Worm (Caenorhabditis elegans) whole organism, late embryonic: ENCODE results near the gene arp-6.
A peak's percentile ranks its signal among the peaks of the same experiment; 100 is the strongest.

Source experiments
- C08G9.2 ChIP-seq: sonication (generic microtip); optimal IDR thresholded peaks from 2 replicates; lab custom pipeline; 2016; ENCODE audit warnings: mild to moderate bottlenecking, missing genetic modification characterization, moderate library complexity, missing compliant biosample characterization
- C38D4.7 ChIP-seq: fragments of 200-800 bp; sonication (Bioruptor generic); optimal IDR thresholded peaks from 2 replicates; lab custom pipeline; 2018; ENCODE audit warnings: mild to moderate bottlenecking, missing genetic modification characterization, moderate library complexity, missing compliant biosample characterization
- F13H6.1 ChIP-seq: sonication (generic microtip); optimal IDR thresholded peaks from 2 replicates; lab custom pipeline; 2016; ENCODE audit warnings: missing genetic modification characterization, missing compliant biosample characterization
- T23F11.4 ChIP-seq: fragments of 200-800 bp; sonication (Bioruptor generic); optimal IDR thresholded peaks from 2 replicates; lab custom pipeline; 2018; ENCODE audit warnings: mild to moderate bottlenecking, missing genetic modification characterization, missing compliant biosample characterization
- Y22D7AL.16 ChIP-seq: sonication (generic microtip); optimal IDR thresholded peaks from 2 replicates; lab custom pipeline; 2016; ENCODE audit warnings: missing genetic modification characterization, missing compliant biosample characterization
- ahr-1 ChIP-seq: sonication (generic microtip); optimal IDR thresholded peaks from 2 replicates; lab custom pipeline; 2016; ENCODE audit warnings: missing genetic modification characterization, missing compliant biosample characterization
- ceh-14 ChIP-seq: sonication (generic microtip); optimal IDR thresholded peaks from 2 replicates; lab custom pipeline; 2016; ENCODE audit warnings: missing genotype, missing genetic modification characterization, missing compliant biosample characterization
- ceh-18 ChIP-seq: sonication (generic microtip); optimal IDR thresholded peaks from 2 replicates; lab custom pipeline; 2016; ENCODE audit warnings: missing genetic modification characterization, missing compliant biosample characterization
- ceh-22 ChIP-seq: sonication (generic microtip); optimal IDR thresholded peaks from 2 replicates; lab custom pipeline; 2017; ENCODE audit warnings: missing biosample characterization, missing genetic modification characterization
- ceh-24 ChIP-seq: sonication (generic microtip); optimal IDR thresholded peaks from 2 replicates; lab custom pipeline; 2016; ENCODE audit warnings: mild to moderate bottlenecking, missing genetic modification characterization, missing compliant biosample characterization
- ceh-31 ChIP-seq: sonication (generic microtip); optimal IDR thresholded peaks from 2 replicates; lab custom pipeline; 2016; ENCODE audit warnings: missing genetic modification characterization, missing compliant biosample characterization
- ceh-45 ChIP-seq: fragments of 200-800 bp; sonication (Bioruptor generic); IDR thresholded peaks from 2 replicates; pipeline ENCODE4 v1.3.6; 2022; ENCODE audit warnings: missing genetic modification reagents, missing genetic modification characterization, missing compliant biosample characterization
- ceh-48 ChIP-seq: sonication (generic microtip); optimal IDR thresholded peaks from 2 replicates; lab custom pipeline; 2016; ENCODE audit warnings: missing genetic modification characterization, inconsistent platforms, missing compliant biosample characterization
- che-1 ChIP-seq: sonication (generic microtip); optimal IDR thresholded peaks from 2 replicates; lab custom pipeline; 2016; ENCODE audit warnings: mild to moderate bottlenecking, missing genetic modification characterization, missing compliant biosample characterization
- dmd-4 ChIP-seq: sonication (generic microtip); optimal IDR thresholded peaks from 2 replicates; lab custom pipeline; 2016; ENCODE audit warnings: borderline replicate concordance, missing genetic modification characterization, missing compliant biosample characterization
- elt-2 ChIP-seq: sonication (generic microtip); optimal IDR thresholded peaks from 2 replicates; lab custom pipeline; 2016; ENCODE audit warnings: missing genetic modification reagents, missing genetic modification characterization, missing compliant biosample characterization
- fax-1 ChIP-seq: sonication (generic microtip); optimal IDR thresholded peaks from 2 replicates; lab custom pipeline; 2016; ENCODE audit warnings: missing genotype, missing genetic modification characterization, missing compliant biosample characterization
- fkh-6 ChIP-seq: sonication (generic microtip); optimal IDR thresholded peaks from 2 replicates; lab custom pipeline; 2016; ENCODE audit warnings: missing genetic modification characterization, missing compliant biosample characterization
- gmeb-2 ChIP-seq: sonication (generic microtip); optimal IDR thresholded peaks from 2 replicates; lab custom pipeline; 2016; ENCODE audit warnings: missing genetic modification characterization, inconsistent platforms, missing compliant biosample characterization
- hlh-15 ChIP-seq: sonication (generic microtip); optimal IDR thresholded peaks from 2 replicates; lab custom pipeline; 2016; ENCODE audit warnings: missing genetic modification characterization, missing compliant biosample characterization
- hlh-30 ChIP-seq: sonication (generic microtip); optimal IDR thresholded peaks from 2 replicates; lab custom pipeline; 2017; ENCODE audit warnings: antibody characterized with exemption, missing genetic modification characterization, missing compliant biosample characterization; ENCODE audit not compliant: insufficient read depth
- hlh-6 ChIP-seq: sonication (generic microtip); optimal IDR thresholded peaks from 2 replicates; lab custom pipeline; 2016; ENCODE audit warnings: missing genotype, missing genetic modification characterization, missing compliant biosample characterization
- hlh-8 ChIP-seq: sonication (generic microtip); optimal IDR thresholded peaks from 2 replicates; lab custom pipeline; 2016; ENCODE audit warnings: missing genotype, missing genetic modification characterization, missing compliant biosample characterization
- lim-6 ChIP-seq: sonication (generic microtip); optimal IDR thresholded peaks from 2 replicates; lab custom pipeline; 2016; ENCODE audit warnings: missing genetic modification characterization, missing compliant biosample characterization
- lin-11 ChIP-seq: fragments of 200-800 bp; sonication (Bioruptor generic); optimal IDR thresholded peaks from 2 replicates; lab custom pipeline; 2018; ENCODE audit warnings: mild to moderate bottlenecking, missing genetic modification characterization, missing compliant biosample characterization
- madf-2 ChIP-seq: sonication (generic microtip); optimal IDR thresholded peaks from 2 replicates; lab custom pipeline; 2017; ENCODE audit warnings: missing genetic modification characterization, missing compliant biosample characterization
- mec-3 ChIP-seq: sonication (generic microtip); optimal IDR thresholded peaks from 2 replicates; lab custom pipeline; 2016; ENCODE audit warnings: borderline replicate concordance, missing genetic modification characterization, missing compliant biosample characterization
- nfya-1 ChIP-seq: sonication (generic microtip); optimal IDR thresholded peaks from 2 replicates; lab custom pipeline; 2017; ENCODE audit warnings: missing genetic modification characterization, mild to moderate bottlenecking, missing compliant biosample characterization, antibody characterized with exemption, moderate library complexity
- nhr-11 ChIP-seq: fragments of 150-350 bp; optimal IDR thresholded peaks from 2 replicates; lab custom pipeline; 2014; ENCODE audit warnings: missing biosample characterization, missing genetic modification characterization
- nhr-232 ChIP-seq: sonication (generic microtip); optimal IDR thresholded peaks from 2 replicates; lab custom pipeline; 2016; ENCODE audit warnings: missing genetic modification characterization, missing compliant biosample characterization
- pat-9 ChIP-seq: fragments of 200-800 bp; sonication (Bioruptor generic); optimal IDR thresholded peaks from 2 replicates; lab custom pipeline; 2018; ENCODE audit warnings: mild to moderate bottlenecking, missing genetic modification characterization, moderate library complexity, missing compliant biosample characterization
- pax-1 ChIP-seq: fragments of 150-350 bp; optimal IDR thresholded peaks from 2 replicates; lab custom pipeline; 2014; ENCODE audit warnings: missing biosample characterization, missing genetic modification characterization
- pha-2 ChIP-seq: sonication (generic microtip); optimal IDR thresholded peaks from 2 replicates; lab custom pipeline; 2017; ENCODE audit warnings: mild to moderate bottlenecking, missing genetic modification characterization, missing compliant biosample characterization
- pha-4 ChIP-seq: fragments of 150-350 bp; optimal IDR thresholded peaks from 2 replicates; lab custom pipeline; 2018; ENCODE audit warnings: missing biosample characterization, missing genetic modification reagents, missing genetic modification characterization
- pros-1 ChIP-seq: fragments of 150-350 bp; optimal IDR thresholded peaks from 2 replicates; lab custom pipeline; 2014; ENCODE audit warnings: missing biosample characterization, missing genetic modification reagents, missing genetic modification characterization
- ref-2 ChIP-seq: sonication (generic microtip); optimal IDR thresholded peaks from 2 replicates; lab custom pipeline; 2016; ENCODE audit warnings: missing genetic modification characterization, missing compliant biosample characterization
- rnt-1 ChIP-seq: sonication (generic microtip); optimal IDR thresholded peaks from 2 replicates; lab custom pipeline; 2016; ENCODE audit warnings: missing genetic modification characterization, missing compliant biosample characterization
- sox-2 ChIP-seq: fragments of 200-800 bp; sonication (Bioruptor generic); IDR thresholded peaks from 2 replicates; pipeline ENCODE4 v1.3.6; 2022; ENCODE audit warnings: missing genetic modification reagents, missing genetic modification characterization, missing compliant biosample characterization
- tbx-2 ChIP-seq: sonication (generic microtip); optimal IDR thresholded peaks from 2 replicates; lab custom pipeline; 2016; ENCODE audit warnings: missing genetic modification characterization, missing compliant biosample characterization
- tbx-7 ChIP-seq: sonication (generic microtip); optimal IDR thresholded peaks from 2 replicates; lab custom pipeline; 2016; ENCODE audit warnings: missing genotype, missing genetic modification characterization, missing compliant biosample characterization
- unc-3 ChIP-seq, 2 experiments: fragments of 200-800 bp in 1 of 2; sonication (Bioruptor generic) in 1 of 2; sonication (generic microtip) in 1 of 2; conservative IDR thresholded peaks in 1 of 2; optimal IDR thresholded peaks in 1 of 2; 2 replicates each; pipeline versions ENCODE4 v1.3.6 to Lab custom; 2016 to 2022; ENCODE audit warnings: missing compliant biosample characterization in 2 of 2, missing genetic modification characterization in 2 of 2, missing genetic modification reagents in 1 of 2
- unc-42 ChIP-seq: sonication (generic microtip); optimal IDR thresholded peaks from 2 replicates; lab custom pipeline; 2016; ENCODE audit warnings: missing genotype, missing genetic modification characterization, missing compliant biosample characterization
- unc-55 ChIP-seq: sonication (generic microtip); optimal IDR thresholded peaks from 2 replicates; lab custom pipeline; 2017; ENCODE audit warnings: missing biosample characterization, missing genetic modification reagents, missing genetic modification characterization
- zip-5 ChIP-seq: sonication (generic microtip); optimal IDR thresholded peaks from 2 replicates; lab custom pipeline; 2016; ENCODE audit warnings: missing genetic modification characterization, missing compliant biosample characterization
- ztf-16 ChIP-seq: sonication (generic microtip); optimal IDR thresholded peaks from 2 replicates; lab custom pipeline; 2017; ENCODE audit warnings: missing genetic modification characterization, missing compliant biosample characterization

arp-6 gene

ce11 chrII:8071012-8071625 lies 34.0 kb upstream of the arp-6 start:
- TF ChIP-seq elt-2 (peak; percentile 29), nhr-232 (tag; lab: Kevin White, UChicago) (no peak), C38D4.7 (GFP tag; lab: Kevin White, UChicago) (no peak), tbx-2 (tag; lab: Kevin White, UChicago) (no peak), fax-1 (no peak), madf-2 (no peak)

DNA sequence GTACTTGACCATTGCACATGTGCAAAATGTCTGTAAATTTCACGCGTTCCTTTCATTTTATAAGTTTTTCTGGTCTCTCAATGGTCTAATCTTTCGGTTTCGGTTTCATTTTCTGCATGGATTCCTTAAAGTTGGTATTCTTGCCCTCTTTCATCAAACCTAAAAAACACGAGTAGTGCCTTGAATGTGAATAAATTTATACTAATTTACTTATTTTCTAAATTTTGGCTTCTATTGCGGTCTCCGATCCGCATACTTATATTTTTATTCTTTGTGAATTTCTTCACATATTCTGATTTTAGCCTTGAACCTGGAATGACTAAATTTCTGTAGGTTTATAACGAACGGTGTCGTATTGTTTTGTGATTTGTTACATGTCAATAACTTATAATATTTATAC lies 28.8 kb upstream of the arp-6 start, which contains the start of gene pdha-1:
pdha-1 (plus strand) TSS at position 301 of the 400 bp plus-strand sequence.
- no peak for TF ChIP-seq ztf-16
- no peak for TF ChIP-seq che-1 (tag; lab: Kevin White, UChicago)
- TF ChIP-seq ceh-24 (tag; lab: Kevin White, UChicago) = no peak
- no peak for TF ChIP-seq ceh-48
- no peak for TF ChIP-seq unc-55 (GFP tag; lab: Kevin White, UChicago)
- no peak for TF ChIP-seq pat-9 (tag; lab: Kevin White, UChicago)
- TF ChIP-seq ceh-18 (tag; lab: Kevin White, UChicago) = no peak
- no peak for TF ChIP-seq Y22D7AL.16 (tag; lab: Kevin White, UChicago)
- no peak for TF ChIP-seq nhr-11
- TF ChIP-seq mec-3 (tag; lab: Kevin White, UChicago) = no peak
- no peak for TF ChIP-seq ceh-14 (tag; lab: Kevin White, UChicago)
- TF ChIP-seq dmd-4 (tag; lab: Kevin White, UChicago) = no peak
- no peak for TF ChIP-seq T23F11.4 (GFP tag; lab: Kevin White, UChicago)
- no peak for TF ChIP-seq pax-1 (tag; lab: Kevin White, UChicago)
- TF ChIP-seq unc-3 (GFP tag; conservative IDR thresholded peaks at IDR 0.05; lab: Robert Waterston, UW) = no peak
- no peak for TF ChIP-seq unc-3 (tag; optimal IDR thresholded peaks at IDR 0.05; lab: Kevin White, UChicago)

- no peak for TF ChIP-seq ceh-45
- TF ChIP-seq hlh-6 = no peak
- peak; percentile 94 for TF ChIP-seq ceh-31 (tag; lab: Kevin White, UChicago)
- TF ChIP-seq pha-4 (tag; lab: Kevin White, UChicago) = no peak
- TF ChIP-seq pha-2 (tag; lab: Kevin White, UChicago) = no peak
- peak; percentile 15 for TF ChIP-seq unc-55 (GFP tag; lab: Kevin White, UChicago)
- TF ChIP-seq elt-2 = peak; percentile 79
- no peak for TF ChIP-seq lim-6
- peak; percentile 19 for TF ChIP-seq ahr-1
- no peak for TF ChIP-seq hlh-30 (tag; lab: Kevin White, UChicago)
- TF ChIP-seq T23F11.4 (GFP tag; lab: Kevin White, UChicago) = no peak
- peak; percentile 71 for TF ChIP-seq ceh-18 (tag; lab: Kevin White, UChicago)
- no peak for TF ChIP-seq gmeb-2 (tag; lab: Kevin White, UChicago)
- no peak for TF ChIP-seq ceh-24 (tag; lab: Kevin White, UChicago)
- peak; percentile 47 for TF ChIP-seq fax-1
- no peak for TF ChIP-seq mec-3 (tag; lab: Kevin White, UChicago)
- TF ChIP-seq rnt-1 (tag; lab: Kevin White, UChicago) = peak; percentile 75
- 0 out of 2 replicates have a peak, but pooled peaks have one; percentile 14 for TF ChIP-seq unc-3 (GFP tag; conservative IDR thresholded peaks at IDR 0.05; lab: Robert Waterston, UW)
- TF ChIP-seq unc-3 (tag; optimal IDR thresholded peaks at IDR 0.05; lab: Kevin White, UChicago) = no peak
- TF ChIP-seq ztf-16 = peak; percentile 41
- peak; percentile 63 for TF ChIP-seq nfya-1
- TF ChIP-seq lin-11 = no peak
- TF ChIP-seq sox-2 (GFP tag; lab: Robert Waterston, UW) = no peak
- TF ChIP-seq zip-5 = peak; percentile 64
- TF ChIP-seq C08G9.2 (tag; lab: Kevin White, UChicago) = peak; percentile 71
- peak; percentile 20 for TF ChIP-seq ceh-48
- peak; percentile 30 for TF ChIP-seq hlh-8 (tag; lab: Kevin White, UChicago)
- no peak for TF ChIP-seq ceh-22 (tag; lab: Kevin White, UChicago)
- peak; percentile 90 for TF ChIP-seq tbx-2 (tag; lab: Kevin White, UChicago)
- no peak for TF ChIP-seq C38D4.7 (GFP tag; lab: Kevin White, UChicago)
- peak; percentile 68 for TF ChIP-seq F13H6.1
- peak; percentile 82 for TF ChIP-seq ref-2
- TF ChIP-seq pros-1 (tag; lab: Kevin White, UChicago) = peak; percentile 38
- TF ChIP-seq hlh-15 (tag; lab: Kevin White, UChicago) = no peak
- peak; percentile 57 for TF ChIP-seq fkh-6 (tag; lab: Kevin White, UChicago)
- TF ChIP-seq pax-1 (tag; lab: Kevin White, UChicago) = no peak
- peak; percentile 66 for TF ChIP-seq unc-42 (tag; lab: Kevin White, UChicago)
- peak; percentile 51 for TF ChIP-seq tbx-7 (tag; lab: Kevin White, UChicago)
These were observed 25.2 kb upstream of the arp-6 start, which contains the start of gene ufd-2 for ce11 chrII:8062334-8062791. ufd-2 (plus strand) TSS chrII:8062741.
